Worm (Caenorhabditis elegans): ENCODE measurements around the gene F13A7.1.

F13A7.1 gene

ce11 chrV:16377849-16378248 is at the start of gene F13A7.1:
F13A7.1 (minus strand) TSS chrV:16377949.
- TF ChIP-seq ceh-18 (tag; optimal IDR thresholded peaks at IDR 0.05) (no peak), rnt-1 (tag; optimal IDR thresholded peaks at IDR 0.05) (no peak), F13H6.1 (tag; optimal IDR thresholded peaks at IDR 0.05) (no peak), che-1 (tag; optimal IDR thresholded peaks at IDR 0.05) (no peak), mec-3 (tag; optimal IDR thresholded peaks at IDR 0.05; ENCODE audit: borderline replicate concordance) (no peak), ama-1 (optimal IDR thresholded peaks at IDR 0.05) (no peak), ztf-16 (tag; optimal IDR thresholded peaks at IDR 0.05) (no peak), pros-1 (tag; optimal IDR thresholded peaks at IDR 0.05) (no peak), T23F11.4 (GFP tag; optimal IDR thresholded peaks at IDR 0.05) (no peak), nhr-11 (tag; optimal IDR thresholded peaks at IDR 0.05) (no peak), ceh-6 (GFP tag; optimal IDR thresholded peaks at IDR 0.05) (no peak), ceh-30 (tag; optimal IDR thresholded peaks at IDR 0.05) (no peak), pqm-1 (tag; optimal IDR thresholded peaks at IDR 0.05) (no peak), fax-1 (tag; optimal IDR thresholded peaks at IDR 0.05) (no peak), tbx-7 (tag; optimal IDR thresholded peaks at IDR 0.05) (no peak), ceh-2 (tag; optimal IDR thresholded peaks at IDR 0.05) (no peak)

ce11 chrV:16424428-16424827 is 46.7 kb upstream of the F13A7.1 start, which contains the start of gene srw-29:
srw-29 (minus strand) TSS chrV:16424528.
- TF ChIP-seq unc-3 (GFP tag; conservative IDR thresholded peaks at IDR 0.05) (no peak), unc-3 (tag; optimal IDR thresholded peaks at IDR 0.05) (no peak), tbx-2 (tag; optimal IDR thresholded peaks at IDR 0.05) (no peak), tbx-7 (tag; optimal IDR thresholded peaks at IDR 0.05) (no peak), ets-4 (tag; optimal IDR thresholded peaks at IDR 0.05) (no peak), ceh-31 (tag; optimal IDR thresholded peaks at IDR 0.05) (no peak), ceh-22 (tag; optimal IDR thresholded peaks at IDR 0.05) (no peak), ceh-9 (tag; optimal IDR thresholded peaks at IDR 0.05) (no peak), syd-9 (tag; optimal IDR thresholded peaks at IDR 0.05) (no peak), sox-2 (GFP tag; IDR thresholded peaks at IDR 0.05) (no peak), elt-4 (tag; optimal IDR thresholded peaks at IDR 0.05) (no peak), ceh-19 (GFP tag; optimal IDR thresholded peaks at IDR 0.05) (no peak)

- TF ChIP-seq hlh-8 (tag; optimal IDR thresholded peaks at IDR 0.05) (no peak), pros-1 (tag; optimal IDR thresholded peaks at IDR 0.05) (no peak), zip-5 (tag; optimal IDR thresholded peaks at IDR 0.05) (no peak), hlh-15 (tag; optimal IDR thresholded peaks at IDR 0.05) (no peak), ama-1 (optimal IDR thresholded peaks at IDR 0.05) (no peak), ceh-30 (tag; optimal IDR thresholded peaks at IDR 0.05) (no peak), ceh-31 (tag; optimal IDR thresholded peaks at IDR 0.05) (no peak), T23F11.4 (GFP tag; optimal IDR thresholded peaks at IDR 0.05) (no peak), C38D4.7 (GFP tag; optimal IDR thresholded peaks at IDR 0.05) (no peak), syd-9 (tag; optimal IDR thresholded peaks at IDR 0.05) (no peak), ceh-2 (tag; optimal IDR thresholded peaks at IDR 0.05) (no peak), unc-86 (tag; optimal IDR thresholded peaks at IDR 0.05) (no peak), elt-2 (tag; optimal IDR thresholded peaks at IDR 0.05) (no peak), ceh-45 (GFP tag; IDR thresholded peaks at IDR 0.05) (no peak), npax-4 (tag; optimal IDR thresholded peaks at IDR 0.05) (no peak)
These were observed 42.9 kb upstream of the F13A7.1 start, which contains the start of gene srw-48 for ce11 chrV:16420696-16421095. srw-48 (plus strand) TSS chrV:16420996.

ce11 chrV:16419769-16420168 is 42.0 kb upstream of the F13A7.1 start, which contains the start of gene F26D2.16:
F26D2.16 (minus strand) TSS chrV:16419869.
- no peak for TF ChIP-seq pha-4 (tag; optimal IDR thresholded peaks at IDR 0.05)
- no peak for TF ChIP-seq K09A11.1 (tag; optimal IDR thresholded peaks at IDR 0.05; ENCODE audit: insufficient read depth)
- no peak for TF ChIP-seq pat-9 (tag; optimal IDR thresholded peaks at IDR 0.05)
- TF ChIP-seq K02D7.2 (tag; optimal IDR thresholded peaks at IDR 0.05), result no peak
- no peak for TF ChIP-seq pqm-1 (tag; optimal IDR thresholded peaks at IDR 0.05)
- TF ChIP-seq lim-6 (tag; optimal IDR thresholded peaks at IDR 0.05), result no peak
- no peak for TF ChIP-seq ref-2 (tag; optimal IDR thresholded peaks at IDR 0.05)
- no peak for TF ChIP-seq ceh-19 (GFP tag; optimal IDR thresholded peaks at IDR 0.05)
- TF ChIP-seq ceh-9 (tag; optimal IDR thresholded peaks at IDR 0.05), result no peak
- TF ChIP-seq pha-2 (tag; optimal IDR thresholded peaks at IDR 0.05), result no peak
- no peak for TF ChIP-seq pag-3 (tag; optimal IDR thresholded peaks at IDR 0.05; ENCODE audit: borderline replicate concordance)
- no peak for TF ChIP-seq unc-3 (GFP tag; conservative IDR thresholded peaks at IDR 0.05)
- no peak for TF ChIP-seq unc-3 (tag; optimal IDR thresholded peaks at IDR 0.05)
- no peak for TF ChIP-seq ceh-24 (tag; optimal IDR thresholded peaks at IDR 0.05)
- no peak for TF ChIP-seq pros-1 (tag; optimal IDR thresholded peaks at IDR 0.05)
- no peak for TF ChIP-seq ahr-1 (tag; optimal IDR thresholded peaks at IDR 0.05)
- no peak for TF ChIP-seq ama-1 (optimal IDR thresholded peaks at IDR 0.05)
